Fruit fly (Drosophila melanogaster): ENCODE measurements around the gene ras.

DNA sequence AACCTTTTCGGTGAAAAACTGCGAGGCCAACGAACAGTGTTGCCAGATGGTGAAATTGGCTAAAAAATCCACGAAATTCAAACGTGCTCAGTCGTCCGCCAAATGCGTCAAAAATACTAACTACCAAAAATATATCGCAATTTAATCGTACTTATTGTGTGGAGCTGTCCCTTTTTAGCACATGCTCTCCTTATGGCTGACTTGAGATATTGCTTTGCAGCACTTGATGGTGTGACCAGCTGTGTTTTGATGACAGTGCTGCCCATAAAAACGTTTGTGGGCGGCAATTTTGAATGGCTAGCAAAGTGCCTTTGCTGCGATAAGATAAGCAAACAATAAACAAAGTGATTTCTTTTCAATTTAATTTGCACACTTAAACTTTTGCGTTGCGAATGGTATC, 19.9 kb downstream of the ras start, which contains the start of gene Tango5:
- TF ChIP-seq Rx (GFP tag; IDR thresholded peaks at IDR 0.05) (no peak), CG7928 (GFP tag; optimal IDR thresholded peaks at IDR 0.05) (no peak), Ssrp (tag; optimal IDR thresholded peaks at IDR 0.05) (no peak), sob (GFP tag; IDR thresholded peaks at IDR 0.05) (no peak), bowl (GFP tag; IDR thresholded peaks at IDR 0.05) (no peak), Eip74EF (GFP tag; optimal IDR thresholded peaks at IDR 0.05) (no peak)

Measured in whole organism, embryonic.